Worm (Caenorhabditis elegans): ENCODE measurements around the gene ZK688.12.

ZK688.12 gene

ce11 chrIII:7917667-7918066 lies 4.3 kb upstream of the ZK688.12 start, which contains the start of gene gly-3:
TSS of gene gly-3 (minus strand) at chrIII:7917767.
- TF ChIP-seq flt-1 (GFP tag; IDR thresholded peaks at IDR 0.05) (no peak), klf-2 (GFP tag; conservative IDR thresholded peaks at IDR 0.05) (no peak), med-1 (GFP tag; optimal IDR thresholded peaks at IDR 0.05; ENCODE audit: insufficient read depth) (no peak), cog-1 (tag; optimal IDR thresholded peaks at IDR 0.05) (no peak), tab-1 (GFP tag; IDR thresholded peaks at IDR 0.05) (no peak), ztf-23 (GFP tag; IDR thresholded peaks at IDR 0.05) (no peak), ref-1 (GFP tag; conservative IDR thresholded peaks at IDR 0.05) (no peak), ztf-29 (GFP tag; IDR thresholded peaks at IDR 0.05) (no peak), T22C8.4 (GFP tag; IDR thresholded peaks at IDR 0.05) (no peak)

- no peak for TF ChIP-seq ztf-23 (GFP tag; IDR thresholded peaks at IDR 0.05)
- TF ChIP-seq flt-1 (GFP tag; IDR thresholded peaks at IDR 0.05): no peak
- TF ChIP-seq T22C8.4 (GFP tag; IDR thresholded peaks at IDR 0.05): no peak
- no peak for TF ChIP-seq ztf-29 (GFP tag; IDR thresholded peaks at IDR 0.05)
- TF ChIP-seq med-1 (GFP tag; optimal IDR thresholded peaks at IDR 0.05; ENCODE audit: insufficient read depth): no peak
- no peak for TF ChIP-seq cog-1 (tag; optimal IDR thresholded peaks at IDR 0.05)
Observed at ce11 chrIII:7911621-7912020, 1.8 kb downstream of the ZK688.12 start, which contains the start of gene ZK688.7. TSS of gene ZK688.7 (minus strand) at chrIII:7911634.

ce11 chrIII:7909263-7909662 lies 4.1 kb downstream of the ZK688.12 start, which contains the start of gene ZK688.1:
TSS of gene ZK688.1 (plus strand) at chrIII:7909563.
- TF ChIP-seq klf-2 (GFP tag; conservative IDR thresholded peaks at IDR 0.05) (no peak), ztf-23 (GFP tag; IDR thresholded peaks at IDR 0.05) (no peak), med-1 (GFP tag; optimal IDR thresholded peaks at IDR 0.05; ENCODE audit: insufficient read depth) (no peak), T22C8.4 (GFP tag; IDR thresholded peaks at IDR 0.05) (no peak)

ce11 chrIII:7907515-7907914 lies 5.9 kb downstream of the ZK688.12 start, which contains the start of gene pcp-5:
TSS of gene pcp-5 (minus strand) at chrIII:7907615.
- no peak for TF ChIP-seq T22C8.4 (GFP tag; IDR thresholded peaks at IDR 0.05)
- no peak for TF ChIP-seq cog-1 (tag; optimal IDR thresholded peaks at IDR 0.05)
- no peak for TF ChIP-seq ztf-29 (GFP tag; IDR thresholded peaks at IDR 0.05)
- no peak for TF ChIP-seq ref-1 (GFP tag; conservative IDR thresholded peaks at IDR 0.05)
- TF ChIP-seq flt-1 (GFP tag; IDR thresholded peaks at IDR 0.05): no peak
- TF ChIP-seq med-1 (GFP tag; optimal IDR thresholded peaks at IDR 0.05; ENCODE audit: insufficient read depth): no peak
- TF ChIP-seq klf-2 (GFP tag; conservative IDR thresholded peaks at IDR 0.05): no peak
- TF ChIP-seq ztf-23 (GFP tag; IDR thresholded peaks at IDR 0.05): no peak
- no peak for TF ChIP-seq tab-1 (GFP tag; IDR thresholded peaks at IDR 0.05)

ce11 chrIII:7903427-7903826 lies 10.0 kb downstream of the ZK688.12 start:
- TF ChIP-seq cog-1 (tag; optimal IDR thresholded peaks at IDR 0.05) (no peak), klf-2 (GFP tag; conservative IDR thresholded peaks at IDR 0.05) (no peak), ztf-29 (GFP tag; IDR thresholded peaks at IDR 0.05) (no peak), med-1 (GFP tag; optimal IDR thresholded peaks at IDR 0.05; ENCODE audit: insufficient read depth) (no peak), ztf-23 (GFP tag; IDR thresholded peaks at IDR 0.05) (no peak), tab-1 (GFP tag; IDR thresholded peaks at IDR 0.05) (no peak), ref-1 (GFP tag; conservative IDR thresholded peaks at IDR 0.05) (no peak), T22C8.4 (GFP tag; IDR thresholded peaks at IDR 0.05) (no peak), flt-1 (GFP tag; IDR thresholded peaks at IDR 0.05) (no peak)

ce11 chrIII:7900733-7901132 lies 12.7 kb downstream of the ZK688.12 start, which contains the start of gene best-24:
TSS of gene best-24 (plus strand) at chrIII:7901033.
- TF ChIP-seq med-1 (GFP tag; optimal IDR thresholded peaks at IDR 0.05; ENCODE audit: insufficient read depth): no peak
- no peak for TF ChIP-seq klf-2 (GFP tag; conservative IDR thresholded peaks at IDR 0.05)
- TF ChIP-seq flt-1 (GFP tag; IDR thresholded peaks at IDR 0.05): no peak
- TF ChIP-seq tab-1 (GFP tag; IDR thresholded peaks at IDR 0.05): no peak
- TF ChIP-seq ztf-23 (GFP tag; IDR thresholded peaks at IDR 0.05): no peak

- TF ChIP-seq ref-1 (GFP tag; conservative IDR thresholded peaks at IDR 0.05): no peak
- no peak for TF ChIP-seq flt-1 (GFP tag; IDR thresholded peaks at IDR 0.05)
- TF ChIP-seq ztf-23 (GFP tag; IDR thresholded peaks at IDR 0.05): no peak
- TF ChIP-seq T22C8.4 (GFP tag; IDR thresholded peaks at IDR 0.05): no peak
- TF ChIP-seq klf-2 (GFP tag; conservative IDR thresholded peaks at IDR 0.05): no peak
- no peak for TF ChIP-seq cog-1 (tag; optimal IDR thresholded peaks at IDR 0.05)
- TF ChIP-seq tab-1 (GFP tag; IDR thresholded peaks at IDR 0.05): no peak
- TF ChIP-seq med-1 (GFP tag; optimal IDR thresholded peaks at IDR 0.05; ENCODE audit: insufficient read depth): no peak
- no peak for TF ChIP-seq ztf-29 (GFP tag; IDR thresholded peaks at IDR 0.05)
Observed at ce11 chrIII:7897733-7898132, 15.7 kb downstream of the ZK688.12 start.

- no peak for TF ChIP-seq ztf-23 (GFP tag; IDR thresholded peaks at IDR 0.05)
- no peak for TF ChIP-seq ztf-29 (GFP tag; IDR thresholded peaks at IDR 0.05)
- no peak for TF ChIP-seq cog-1 (tag; optimal IDR thresholded peaks at IDR 0.05)
- no peak for TF ChIP-seq tab-1 (GFP tag; IDR thresholded peaks at IDR 0.05)
- no peak for TF ChIP-seq ref-1 (GFP tag; conservative IDR thresholded peaks at IDR 0.05)
- no peak for TF ChIP-seq klf-2 (GFP tag; conservative IDR thresholded peaks at IDR 0.05)
- no peak for TF ChIP-seq flt-1 (GFP tag; IDR thresholded peaks at IDR 0.05)
- no peak for TF ChIP-seq med-1 (GFP tag; optimal IDR thresholded peaks at IDR 0.05; ENCODE audit: insufficient read depth)
- TF ChIP-seq T22C8.4 (GFP tag; IDR thresholded peaks at IDR 0.05): no peak
Observed at ce11 chrIII:7896925-7897324, 16.5 kb downstream of the ZK688.12 start, which contains the start of gene ZK688.10. TSS of gene ZK688.10 (minus strand) at chrIII:7897025.

ce11 chrIII:7894724-7895123 lies 18.7 kb downstream of the ZK688.12 start, which contains the start of gene ZK688.4:
TSS of gene ZK688.4 (plus strand) at chrIII:7895024.
- TF ChIP-seq cog-1 (tag; optimal IDR thresholded peaks at IDR 0.05) (no peak), ref-1 (GFP tag; conservative IDR thresholded peaks at IDR 0.05) (no peak), ztf-23 (GFP tag; IDR thresholded peaks at IDR 0.05) (no peak)

ce11 chrIII:7893224-7893623 lies 20.2 kb downstream of the ZK688.12 start:
- no peak for TF ChIP-seq med-1 (GFP tag; optimal IDR thresholded peaks at IDR 0.05; ENCODE audit: insufficient read depth)
- no peak for TF ChIP-seq T22C8.4 (GFP tag; IDR thresholded peaks at IDR 0.05)
- no peak for TF ChIP-seq ref-1 (GFP tag; conservative IDR thresholded peaks at IDR 0.05)

All from whole organism, midembryonic.